Worm (Caenorhabditis elegans): ENCODE measurements around the gene F46B6.6.

- TF ChIP-seq ets-4 (tag; optimal IDR thresholded peaks at IDR 0.05) (no peak), ceh-45 (GFP tag; IDR thresholded peaks at IDR 0.05) (no peak), ref-2 (tag; optimal IDR thresholded peaks at IDR 0.05) (no peak), ceh-34 (tag; optimal IDR thresholded peaks at IDR 0.05) (no peak), npax-4 (tag; optimal IDR thresholded peaks at IDR 0.05) (no peak)
Measured at ce11 chrV:9744934-9745333, 41.7 kb downstream of the F46B6.6 start, which contains the start of gene F58E6.13.

Measured in whole organism, late embryonic.